Worm (Caenorhabditis elegans): ENCODE measurements around the gene qua-1.

The qua-1 gene

ce11 chrII:8212680-8213079, 14.1 kb downstream of the qua-1 start, which contains the start of gene twk-3:
Gene twk-3 (minus strand): TSS chrII:8212780.
- TF ChIP-seq cebp-2 (GFP tag; IDR thresholded peaks at IDR 0.05) (no peak), madf-8 (GFP tag; conservative IDR thresholded peaks at IDR 0.05) (no peak), ceh-40 (GFP tag; IDR thresholded peaks at IDR 0.05) (no peak), sptf-2 (GFP tag; optimal IDR thresholded peaks at IDR 0.05) (no peak), ztf-3 (GFP tag; optimal IDR thresholded peaks at IDR 0.05) (no peak), F55B11.4 (tag; optimal IDR thresholded peaks at IDR 0.05; ENCODE audit: borderline replicate concordance, insufficient read depth) (no peak), nhr-120 (GFP tag; IDR thresholded peaks at IDR 0.05) (no peak), mel-28 (tag; optimal IDR thresholded peaks at IDR 0.05; ENCODE audit: borderline replicate concordance) (no peak), F10E7.11 (tag; optimal IDR thresholded peaks at IDR 0.05) (no peak), aptf-3 (GFP tag; IDR thresholded peaks at IDR 0.05) (no peak), F57A8.1 (GFP tag; optimal IDR thresholded peaks at IDR 0.05) (no peak)

- no peak for TF ChIP-seq somi-1 (GFP tag; optimal IDR thresholded peaks at IDR 0.05)
- no peak for TF ChIP-seq ztf-25 (GFP tag; IDR thresholded peaks at IDR 0.05)
- no peak for TF ChIP-seq nhr-80 (tag; optimal IDR thresholded peaks at IDR 0.05)
- TF ChIP-seq F55B11.4 (tag; optimal IDR thresholded peaks at IDR 0.05; ENCODE audit: borderline replicate concordance, insufficient read depth), result no peak
- no peak for TF ChIP-seq ztf-3 (GFP tag; optimal IDR thresholded peaks at IDR 0.05)
- no peak for TF ChIP-seq mes-4 (tag; optimal IDR thresholded peaks at IDR 0.05)
- no peak for TF ChIP-seq tlf-1 (GFP tag; optimal IDR thresholded peaks at IDR 0.05)
- TF ChIP-seq ccch-3 (GFP tag; optimal IDR thresholded peaks at IDR 0.05), result no peak
- no peak for TF ChIP-seq repo-1 (tag; optimal IDR thresholded peaks at IDR 0.05)
- TF ChIP-seq lin-40 (tag; optimal IDR thresholded peaks at IDR 0.05), result no peak
- TF ChIP-seq egrh-3 (GFP tag; IDR thresholded peaks at IDR 0.05), result no peak
- TF ChIP-seq B0035.1 (tag; optimal IDR thresholded peaks at IDR 0.05), result no peak
- TF ChIP-seq him-1 (tag; optimal IDR thresholded peaks at IDR 0.05), result no peak
- TF ChIP-seq aptf-3 (GFP tag; IDR thresholded peaks at IDR 0.05), result no peak
- no peak for TF ChIP-seq dox-1 (GFP tag; IDR thresholded peaks at IDR 0.05)
- TF ChIP-seq F49E8.2 (tag; optimal IDR thresholded peaks at IDR 0.05; ENCODE audit: insufficient read depth), result no peak
- TF ChIP-seq T07F8.4 (tag; optimal IDR thresholded peaks at IDR 0.05), result no peak
- TF ChIP-seq rec-8 (tag; optimal IDR thresholded peaks at IDR 0.05), result no peak
Measured at ce11 chrII:8214367-8214766, 15.8 kb downstream of the qua-1 start, which contains the start of gene M110.10. Gene M110.10 (minus strand): TSS chrII:8214467.

- TF ChIP-seq snpc-4 (GFP tag; optimal IDR thresholded peaks at IDR 0.05) (no peak), snpc-4 (tag; optimal IDR thresholded peaks at IDR 0.05) (no peak), cebp-1 (GFP tag; IDR thresholded peaks at IDR 0.05) (peak; percentile 66; the same call in 1 of the 2 replicates), cebp-1 (tag; optimal IDR thresholded peaks at IDR 0.05) (peak; percentile 96), F33H1.4 (GFP tag; IDR thresholded peaks at IDR 0.05) (peak; percentile 73), bed-2 (GFP tag; IDR thresholded peaks at IDR 0.05) (no peak), madf-6 (GFP tag; IDR thresholded peaks at IDR 0.05) (0 out of 2 replicates have a peak, but pooled peaks have one; percentile 24), nhr-80 (tag; optimal IDR thresholded peaks at IDR 0.05) (peak; percentile 5), K11D2.4 (GFP tag; IDR thresholded peaks at IDR 0.05) (no peak), somi-1 (GFP tag; optimal IDR thresholded peaks at IDR 0.05) (no peak), snpc-3.4 (tag; optimal IDR thresholded peaks at IDR 0.05) (peak; percentile 36), lsl-1 (GFP tag; optimal IDR thresholded peaks at IDR 0.05) (peak; percentile 33), hmg-1.2 (GFP tag; IDR thresholded peaks at IDR 0.05) (peak; percentile 90; the same call in 1 of the 2 replicates), F23B12.7 (tag; optimal IDR thresholded peaks at IDR 0.05; ENCODE audit: insufficient read depth) (peak; percentile 70), ekl-4 (GFP tag; IDR thresholded peaks at IDR 0.05) (no peak)
Measured at ce11 chrII:8216433-8216832, 17.8 kb downstream of the qua-1 start, which contains the start of gene M110.3. Gene M110.3 (minus strand): TSS chrII:8216616.

Data from whole organism, young adult.